Worm (Caenorhabditis elegans): Measurements from ENCODE around the gene sto-4.

Gene sto-4

DNA sequence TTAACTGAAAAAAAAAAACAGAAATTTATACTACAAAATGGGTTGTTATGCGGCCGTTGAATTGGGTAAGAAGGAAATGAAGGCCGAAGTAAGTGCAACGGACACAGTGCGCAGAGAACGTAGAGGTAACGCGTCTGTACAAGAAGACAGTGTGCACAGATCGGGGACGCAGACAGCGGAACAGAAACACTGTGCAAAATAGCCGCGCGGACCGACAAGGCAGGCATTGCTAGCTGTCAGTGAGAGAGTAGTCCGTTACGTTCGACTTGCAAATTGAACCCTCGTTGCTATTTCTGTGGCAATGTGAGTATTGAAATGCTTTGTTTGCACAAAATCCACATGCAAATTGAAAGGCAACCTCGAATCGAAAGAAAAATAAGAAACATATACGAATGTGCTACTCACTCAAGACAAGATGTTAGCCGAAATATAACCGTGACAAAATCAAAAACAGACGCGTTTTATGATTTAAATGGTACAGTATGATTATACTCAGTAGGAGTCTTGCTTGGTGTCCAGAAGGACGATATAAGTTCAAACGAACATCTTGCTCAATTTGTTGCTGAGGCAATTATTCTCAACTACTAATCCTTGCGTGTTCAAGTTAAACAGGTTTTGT is 43.3 kb upstream of the sto-4 start:
- TF ChIP-seq nhr-237 (tag; optimal IDR thresholded peaks at IDR 0.05) (no peak), unc-62 (GFP tag; optimal IDR thresholded peaks at IDR 0.05 in 1 of 2) (peak in 1 of 2 experiments; percentile 91), unc-62 (tag; optimal IDR thresholded peaks at IDR 0.05) (no peak), tra-1 (GFP tag; IDR thresholded peaks at IDR 0.05) (no peak), hmg-1.1 (GFP tag; IDR thresholded peaks at IDR 0.05) (0 out of 2 replicates have a peak, but pooled peaks have one; percentile 19)

- peak; percentile 50 for TF ChIP-seq sdz-12 (GFP tag; optimal IDR thresholded peaks at IDR 0.05)
- no peak for TF ChIP-seq aly-2 (tag; optimal IDR thresholded peaks at IDR 0.05)
- no peak for TF ChIP-seq nhr-41 (GFP tag; IDR thresholded peaks at IDR 0.05)
- peak; percentile 93 for TF ChIP-seq aha-1 (tag)
- TF ChIP-seq nhr-10 (tag; optimal IDR thresholded peaks at IDR 0.05), result peak; percentile 73
- TF ChIP-seq dmd-8 (GFP tag; IDR thresholded peaks at IDR 0.05), result no peak
- TF ChIP-seq hif-1 (tag; optimal IDR thresholded peaks at IDR 0.05), result peak in 1 of 2 experiments; percentile 61
- TF ChIP-seq dmd-6 (GFP tag; IDR thresholded peaks at IDR 0.05), result 0 out of 2 replicates have a peak, but pooled peaks have one; percentile 23
- TF ChIP-seq nhr-48 (tag; optimal IDR thresholded peaks at IDR 0.05), result peak; percentile 36
- no peak for TF ChIP-seq ceh-62 (tag; optimal IDR thresholded peaks at IDR 0.05)
- TF ChIP-seq ZK546.5 (tag; optimal IDR thresholded peaks at IDR 0.05), result no peak
- no peak for TF ChIP-seq dmd-9 (GFP tag; IDR thresholded peaks at IDR 0.05)
- TF ChIP-seq ztf-11 (tag; optimal IDR thresholded peaks at IDR 0.05), result no peak
- no peak for TF ChIP-seq madf-9 (GFP tag; conservative IDR thresholded peaks at IDR 0.05)
- no peak for TF ChIP-seq snpc-4 (tag; optimal IDR thresholded peaks at IDR 0.05)
- peak; percentile 25; the same call in 1 of the 2 replicates for TF ChIP-seq php-3 (GFP tag; IDR thresholded peaks at IDR 0.05)
- no peak for TF ChIP-seq cey-2 (tag; optimal IDR thresholded peaks at IDR 0.05; ENCODE audit: borderline replicate concordance, insufficient read depth)
- peak; percentile 86 for TF ChIP-seq dve-1 (tag; optimal IDR thresholded peaks at IDR 0.05; ENCODE audit: insufficient read depth)
- no peak for TF ChIP-seq Y105C5A.15 (GFP tag; IDR thresholded peaks at IDR 0.05)
- TF ChIP-seq daf-16 (GFP tag; optimal IDR thresholded peaks at IDR 0.05), result peak; percentile 32 to 34
- TF ChIP-seq daf-16 (tag; optimal IDR thresholded peaks at IDR 0.05), result peak; percentile 36
- no peak for TF ChIP-seq lin-1 (GFP tag; IDR thresholded peaks at IDR 0.05)
- no peak for TF ChIP-seq mxl-2 (GFP tag; conservative IDR thresholded peaks at IDR 0.05)
- peak; percentile 58 for TF ChIP-seq nhr-77 (tag; optimal IDR thresholded peaks at IDR 0.05)
- TF ChIP-seq pha-4 (GFP tag; IDR thresholded peaks at IDR 0.05), result peak; percentile 47
- no peak for TF ChIP-seq pha-4 (tag; optimal IDR thresholded peaks at IDR 0.05)
- TF ChIP-seq egl-27 (tag; optimal IDR thresholded peaks at IDR 0.05), result no peak
- TF ChIP-seq tag-97 (GFP tag; IDR thresholded peaks at IDR 0.05), result 0 out of 2 replicates have a peak, but pooled peaks have one; percentile 29
- TF ChIP-seq lsy-2 (tag; optimal IDR thresholded peaks at IDR 0.05), result peak; percentile 66 to 87
- no peak for TF ChIP-seq daf-12 (tag; optimal IDR thresholded peaks at IDR 0.05)
- peak; percentile 70 for TF ChIP-seq spr-3 (GFP tag; optimal IDR thresholded peaks at IDR 0.05)
- TF ChIP-seq ces-1 (GFP tag; optimal IDR thresholded peaks at IDR 0.05), result peak; percentile 26
- no peak for TF ChIP-seq ztf-7 (tag; optimal IDR thresholded peaks at IDR 0.05)
- TF ChIP-seq fos-1 (tag; optimal IDR thresholded peaks at IDR 0.05), result peak; percentile 61
- peak; percentile 55 for TF ChIP-seq F37D6.2 (tag; optimal IDR thresholded peaks at IDR 0.05)
- TF ChIP-seq mes-2 (tag; optimal IDR thresholded peaks at IDR 0.05; ENCODE audit: poor library complexity, severe bottlenecking), result peak; percentile 28
- TF ChIP-seq zfp-3 (GFP tag; conservative IDR thresholded peaks at IDR 0.05), result peak; percentile 87
- TF ChIP-seq duxl-1 (tag; optimal IDR thresholded peaks at IDR 0.05; ENCODE audit: poor library complexity), result peak; percentile 65
- TF ChIP-seq lir-3 (tag; optimal IDR thresholded peaks at IDR 0.05), result no peak
- TF ChIP-seq unc-62 (GFP tag; optimal IDR thresholded peaks at IDR 0.05 in 1 of 2), result peak in 1 of 2 experiments; percentile 11
- TF ChIP-seq unc-62 (tag; optimal IDR thresholded peaks at IDR 0.05), result no peak
- TF ChIP-seq snpc-1.2 (GFP tag; IDR thresholded peaks at IDR 0.05), result no peak
- TF ChIP-seq R02D3.7 (tag; optimal IDR thresholded peaks at IDR 0.05), result no peak
- no peak for TF ChIP-seq nhr-6 (tag; optimal IDR thresholded peaks at IDR 0.05)
These were observed 40.5 kb upstream of the sto-4 start for ce11 chrX:11603234-11604108.

Measured in whole organism, L4 larva.